Worm (Caenorhabditis elegans) whole organism, early embryonic: ENCODE measurements around the gene T26E4.2.

Experiments used
- B0310.2 ChIP-seq: sonication (generic microtip); optimal IDR thresholded peaks from 2 replicates; lab custom pipeline; 2016; ENCODE audit warnings: mild to moderate bottlenecking, missing genetic modification characterization, missing compliant biosample characterization
- F13C5.2 ChIP-seq: sonication (generic microtip); optimal IDR thresholded peaks from 2 replicates; lab custom pipeline; 2017; ENCODE audit warnings: mild to moderate bottlenecking, missing genetic modification characterization, inconsistent platforms, missing compliant biosample characterization
- ama-1 ChIP-seq: fragments of 150-350 bp; optimal IDR thresholded peaks from 2 replicates; lab custom pipeline; 2014
- ceh-13 ChIP-seq: fragments of 200-800 bp; sonication (Bioruptor generic); optimal IDR thresholded peaks from 2 replicates; lab custom pipeline; 2018; ENCODE audit warnings: mild to moderate bottlenecking, missing genetic modification characterization, missing compliant biosample characterization
- ets-7 ChIP-seq: sonication (generic microtip); optimal IDR thresholded peaks from 2 replicates; lab custom pipeline; 2016; ENCODE audit warnings: missing genotype, missing genetic modification characterization, missing compliant biosample characterization
- flt-1 ChIP-seq: fragments of 200-800 bp; sonication (Bioruptor generic); IDR thresholded peaks from 2 replicates; pipeline ENCODE4 v1.3.6; 2022; ENCODE audit warnings: missing genetic modification characterization, missing compliant biosample characterization
- pes-1 ChIP-seq: fragments of 200-800 bp; sonication (Bioruptor generic); IDR thresholded peaks from 2 replicates; pipeline ENCODE4 v1.3.6; 2022; ENCODE audit warnings: missing genetic modification reagents, missing genetic modification characterization, missing compliant biosample characterization
- scrt-1 ChIP-seq: fragments of 200-800 bp; sonication (Bioruptor generic); IDR thresholded peaks from 2 replicates; pipeline ENCODE4 v1.3.6; 2022; ENCODE audit warnings: missing genetic modification characterization, missing compliant biosample characterization
- tbx-11 ChIP-seq: fragments of 200-800 bp; sonication (Bioruptor generic); IDR thresholded peaks from 2 replicates; pipeline ENCODE4 v1.3.6; 2022; ENCODE audit warnings: missing genetic modification characterization, missing compliant biosample characterization
- tbx-37 ChIP-seq: fragments of 200-800 bp; sonication (Bioruptor generic); conservative IDR thresholded peaks from 2 replicates; pipeline ENCODE4 v1.3.6; 2022; ENCODE audit warnings: missing genetic modification reagents, missing genetic modification characterization, missing compliant biosample characterization
- tra-4 ChIP-seq: sonication (generic microtip); optimal IDR thresholded peaks from 2 replicates; lab custom pipeline; 2017; ENCODE audit warnings: missing genetic modification characterization, missing compliant biosample characterization

ce11 chrV:15831586-15831985 lies 50.4 kb downstream of the T26E4.2 start, which contains the start of gene srbc-56:
- TF ChIP-seq F13C5.2 (tag; lab: Kevin White, UChicago) (no peak), ama-1 (lab: Kevin White, UChicago) (no peak), tbx-11 (GFP tag; lab: Robert Waterston, UW) (no peak), ets-7 (tag; lab: Kevin White, UChicago) (no peak), tra-4 (tag; lab: Kevin White, UChicago) (no peak), pes-1 (GFP tag; lab: Robert Waterston, UW) (no peak), flt-1 (GFP tag; lab: Robert Waterston, UW) (no peak), tbx-37 (no peak), scrt-1 (no peak), B0310.2 (tag; lab: Kevin White, UChicago) (no peak), ceh-13 (GFP tag; lab: Kevin White, UChicago) (no peak)
